Worm (Caenorhabditis elegans): ENCODE results near the gene gei-1.

DNA sequence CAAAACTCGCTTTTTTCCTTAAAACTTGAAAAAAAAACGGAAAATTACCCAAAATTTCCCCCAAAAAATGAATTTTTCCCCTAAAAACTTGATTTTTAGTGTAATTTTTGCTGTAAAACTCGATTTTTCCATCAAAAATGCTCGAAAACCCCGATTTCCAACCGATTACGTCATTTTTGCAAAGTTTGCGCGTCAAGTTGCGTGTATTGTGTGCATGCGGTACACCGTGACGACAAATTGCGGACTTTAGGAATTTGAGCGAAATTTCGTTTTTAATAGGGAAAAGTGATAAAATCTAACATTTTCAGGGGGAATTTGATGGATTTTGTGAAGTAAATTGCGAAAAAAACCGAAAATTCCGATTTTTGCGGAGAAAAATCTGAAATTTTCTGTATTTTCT is 20.8 kb upstream of the gei-1 start:
- peak; percentile 2 for TF ChIP-seq lin-13 (GFP tag; optimal IDR thresholded peaks at IDR 0.05)
- no peak for TF ChIP-seq ceh-32 (tag; optimal IDR thresholded peaks at IDR 0.05; ENCODE audit: poor library complexity)
- no peak for TF ChIP-seq ceh-62 (tag; optimal IDR thresholded peaks at IDR 0.05)
- TF ChIP-seq unc-62 (GFP tag; optimal IDR thresholded peaks at IDR 0.05 in 1 of 2) = no peak
- TF ChIP-seq unc-62 (tag; optimal IDR thresholded peaks at IDR 0.05) = no peak

All from whole organism, L4 larva.